Worm (Caenorhabditis elegans): ENCODE data around the gene aat-8.

DNA sequence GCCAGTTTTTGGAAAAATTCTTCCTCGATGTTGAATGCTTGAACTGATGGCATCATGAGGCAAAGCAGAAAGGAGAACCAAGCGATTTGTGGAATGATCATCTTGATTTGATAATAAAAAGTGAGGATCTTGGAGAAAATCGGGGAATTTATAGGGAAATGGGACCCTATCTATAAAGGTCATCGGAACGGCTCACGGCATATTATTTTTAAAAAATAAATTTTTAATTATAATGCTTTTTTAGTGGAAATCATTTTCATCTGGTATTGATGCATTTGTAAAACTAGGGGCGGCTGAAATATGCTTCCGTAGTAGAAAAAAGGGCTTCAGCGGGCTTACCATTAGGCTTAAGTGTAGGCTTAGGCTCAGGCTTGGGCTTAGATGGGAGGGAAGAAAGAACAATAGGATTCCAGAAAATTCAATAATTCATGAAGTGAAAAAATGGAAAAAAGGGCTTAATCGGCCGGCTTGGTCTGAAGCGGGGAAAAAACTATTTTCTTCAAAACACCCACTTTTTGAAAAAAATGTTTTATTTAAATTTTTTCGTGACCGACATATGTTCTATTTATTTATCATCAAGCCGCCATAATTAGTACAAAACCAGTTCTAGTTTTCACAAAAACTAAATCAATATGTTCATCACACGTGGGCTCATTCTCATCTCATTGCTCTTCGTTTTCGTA is 42.8 kb upstream of the aat-8 start, which contains the start of the genes F56D6.22 and F56D6.12:
- TF ChIP-seq nhr-11 (tag; optimal IDR thresholded peaks at IDR 0.05), result no peak
- TF ChIP-seq nhr-111 (GFP tag; optimal IDR thresholded peaks at IDR 0.05), result no peak
- no peak for TF ChIP-seq unc-39 (tag; optimal IDR thresholded peaks at IDR 0.05)
- no peak for TF ChIP-seq dmd-6 (GFP tag; IDR thresholded peaks at IDR 0.05)
- TF ChIP-seq gei-8 (GFP tag; optimal IDR thresholded peaks at IDR 0.05), result no peak
- TF ChIP-seq lsy-2 (tag; optimal IDR thresholded peaks at IDR 0.05), result no peak
- TF ChIP-seq ztf-11 (tag; optimal IDR thresholded peaks at IDR 0.05), result no peak
- TF ChIP-seq aly-2 (tag; optimal IDR thresholded peaks at IDR 0.05), result no peak
- no peak for TF ChIP-seq dmd-8 (GFP tag; IDR thresholded peaks at IDR 0.05)
- TF ChIP-seq madf-5 (GFP tag; IDR thresholded peaks at IDR 0.05), result no peak
- TF ChIP-seq lir-3 (tag; optimal IDR thresholded peaks at IDR 0.05), result no peak
- TF ChIP-seq attf-4 (tag; optimal IDR thresholded peaks at IDR 0.05), result no peak
